Fruit fly (Drosophila melanogaster) whole organism, embryonic: ENCODE measurements around the gene CG8149.

Source experiments
- ATbp ChIP-seq: fragments of 200-800 bp; sonication (Bioruptor generic); optimal IDR thresholded peaks from 2 replicates; lab custom pipeline; 2017; ENCODE audit warnings: missing biosample characterization, mild to moderate bottlenecking, missing genetic modification characterization, missing genetic modification reagents
- Bteb2 ChIP-seq: fragments of 200-800 bp; sonication (Bioruptor generic); optimal IDR thresholded peaks from 2 replicates; lab custom pipeline; 2016; ENCODE audit warnings: missing biosample characterization, missing genetic modification characterization
- CG10321 ChIP-seq: fragments of 200-800 bp; sonication (Bioruptor generic); IDR thresholded peaks from 2 replicates; pipeline ENCODE4 v1.3.6; 2022; ENCODE audit warnings: missing biosample characterization, missing genetic modification characterization
- CG10654 ChIP-seq: fragments of 200-800 bp; sonication (Bioruptor generic); optimal IDR thresholded peaks from 2 replicates; lab custom pipeline; 2016; ENCODE audit warnings: missing biosample characterization, missing genetic modification characterization
- CG11398 ChIP-seq: fragments of 200-800 bp; sonication (Bioruptor generic); optimal IDR thresholded peaks from 2 replicates; lab custom pipeline; 2016; ENCODE audit warnings: missing biosample characterization, missing genetic modification characterization
- CG11695 ChIP-seq: fragments of 200-800 bp; sonication (Bioruptor generic); IDR thresholded peaks from 3 replicates; pipeline ENCODE4 v1.3.6; 2022; ENCODE audit warnings: missing biosample characterization, missing genetic modification characterization
- CG12155 ChIP-seq: fragments of 200-800 bp; sonication (Bioruptor generic); optimal IDR thresholded peaks from 3 replicates; lab custom pipeline; 2016; ENCODE audit warnings: missing biosample characterization, missing genetic modification characterization
- CG13296 ChIP-seq: fragments of 200-800 bp; sonication (Bioruptor generic); optimal IDR thresholded peaks from 3 replicates; lab custom pipeline; 2018; ENCODE audit warnings: missing biosample characterization, mild to moderate bottlenecking, missing genetic modification characterization
- CG13775 ChIP-seq: fragments of 200-800 bp; sonication (Bioruptor generic); optimal IDR thresholded peaks from 3 replicates; lab custom pipeline; 2017; ENCODE audit warnings: missing biosample characterization, mild to moderate bottlenecking, missing genetic modification characterization
- CG32767 ChIP-seq: fragments of 200-800 bp; sonication (Bioruptor generic); IDR thresholded peaks from 2 replicates; pipeline ENCODE4 v1.3.6; 2022; ENCODE audit warnings: missing biosample characterization, missing genetic modification characterization
- CG3847 ChIP-seq: fragments of 200-800 bp; sonication (Bioruptor generic); IDR thresholded peaks from 2 replicates; pipeline ENCODE4 v1.3.6; 2022; ENCODE audit warnings: missing biosample characterization, missing genetic modification characterization
- CG4282 ChIP-seq: fragments of 200-800 bp; sonication (Bioruptor generic); optimal IDR thresholded peaks from 2 replicates; lab custom pipeline; 2016; ENCODE audit warnings: missing biosample characterization, missing genetic modification characterization
- CG4854 ChIP-seq: fragments of 200-800 bp; sonication (Bioruptor generic); optimal IDR thresholded peaks from 2 replicates; lab custom pipeline; 2016; ENCODE audit warnings: missing biosample characterization, missing genetic modification characterization, inconsistent platforms
- CG5245 ChIP-seq: fragments of 200-800 bp; sonication (Bioruptor generic); optimal IDR thresholded peaks from 3 replicates; lab custom pipeline; 2016; ENCODE audit warnings: missing biosample characterization, missing genetic modification characterization
- CG6254 ChIP-seq: fragments of 200-800 bp; sonication (Bioruptor generic); optimal IDR thresholded peaks from 3 replicates; lab custom pipeline; 2017; ENCODE audit warnings: mild to moderate bottlenecking, missing biosample characterization, missing genetic modification reagents, missing genetic modification characterization
- CG6272 ChIP-seq: fragments of 200-800 bp; sonication (Bioruptor generic); IDR thresholded peaks from 2 replicates; pipeline ENCODE4 v1.3.6; 2022; ENCODE audit warnings: missing biosample characterization, missing genetic modification characterization
- CG7271 ChIP-seq: fragments of 200-800 bp; sonication (Bioruptor generic); optimal IDR thresholded peaks from 2 replicates; lab custom pipeline; 2018; ENCODE audit warnings: missing biosample characterization, mild to moderate bottlenecking, missing genetic modification characterization, moderate library complexity
- CG7745 ChIP-seq: fragments of 200-800 bp; sonication (Bioruptor generic); optimal IDR thresholded peaks from 2 replicates; lab custom pipeline; 2018; ENCODE audit warnings: missing biosample characterization, mild to moderate bottlenecking, missing genetic modification characterization, moderate library complexity
- CG8944 ChIP-seq: fragments of 200-800 bp; sonication (Bioruptor generic); optimal IDR thresholded peaks from 3 replicates; lab custom pipeline; 2016; ENCODE audit warnings: missing biosample characterization, missing genetic modification characterization
- CG9727 ChIP-seq: fragments of 200-800 bp; sonication (Bioruptor generic); optimal IDR thresholded peaks from 3 replicates; lab custom pipeline; 2017; ENCODE audit warnings: missing biosample characterization, mild to moderate bottlenecking, missing genetic modification characterization
- CrebB ChIP-seq: fragments of 200-800 bp; sonication (Bioruptor generic); optimal IDR thresholded peaks from 3 replicates; lab custom pipeline; 2018; ENCODE audit warnings: missing biosample characterization, mild to moderate bottlenecking, missing genetic modification characterization
- D19B ChIP-seq: fragments of 200-800 bp; sonication (Bioruptor generic); optimal IDR thresholded peaks from 2 replicates; lab custom pipeline; 2017; ENCODE audit warnings: missing biosample characterization, mild to moderate bottlenecking, missing genetic modification characterization
- Dip3 ChIP-seq: fragments of 200-800 bp; sonication (Bioruptor generic); optimal IDR thresholded peaks from 3 replicates; lab custom pipeline; 2016; ENCODE audit warnings: missing biosample characterization, missing genetic modification characterization
- E2f2 ChIP-seq: fragments of 200-800 bp; sonication (Bioruptor generic); IDR thresholded peaks from 2 replicates; pipeline ENCODE4 v1.3.6; 2022; ENCODE audit warnings: missing biosample characterization, missing genetic modification characterization
- Hmx ChIP-seq: fragments of 200-800 bp; sonication (Bioruptor generic); optimal IDR thresholded peaks from 2 replicates; lab custom pipeline; 2016; ENCODE audit warnings: missing biosample characterization, missing genetic modification characterization
- Hr39 ChIP-seq: fragments of >200 bp; optimal IDR thresholded peaks from 2 replicates; lab custom pipeline; 2017
- Jarid2 ChIP-seq: fragments of 200-800 bp; sonication (Bioruptor generic); optimal IDR thresholded peaks from 3 replicates; lab custom pipeline; 2017; ENCODE audit warnings: mild to moderate bottlenecking, missing biosample characterization, missing genetic modification reagents, missing genetic modification characterization
- Lim3 ChIP-seq: fragments of 200-800 bp; sonication (Bioruptor generic); IDR thresholded peaks from 2 replicates; pipeline ENCODE4 v1.3.6; 2022; ENCODE audit warnings: missing biosample characterization, missing genetic modification characterization
- Meics ChIP-seq: fragments of 200-800 bp; sonication (Bioruptor generic); optimal IDR thresholded peaks from 2 replicates; lab custom pipeline; 2017; ENCODE audit warnings: missing biosample characterization, mild to moderate bottlenecking, missing genetic modification characterization
- Mes4 ChIP-seq: fragments of 200-800 bp; sonication (Bioruptor generic); optimal IDR thresholded peaks from 2 replicates; lab custom pipeline; 2016; ENCODE audit warnings: missing biosample characterization, missing genetic modification characterization
- Rx ChIP-seq: fragments of 200-800 bp; sonication (Bioruptor generic); IDR thresholded peaks from 2 replicates; pipeline ENCODE4 v1.3.6; 2022; ENCODE audit warnings: missing biosample characterization, missing genetic modification characterization
- ab ChIP-seq: fragments of 200-800 bp; sonication (Bioruptor generic); optimal IDR thresholded peaks from 2 replicates; lab custom pipeline; 2016; ENCODE audit warnings: missing biosample characterization, missing genetic modification characterization
- ac ChIP-seq: fragments of 200-800 bp; sonication (Bioruptor generic); optimal IDR thresholded peaks from 3 replicates; lab custom pipeline; 2017; ENCODE audit warnings: missing biosample characterization, mild to moderate bottlenecking, missing genetic modification characterization
- bcd ChIP-seq: fragments of 200-800 bp; sonication (Bioruptor generic); optimal IDR thresholded peaks from 2 replicates; lab custom pipeline; 2017; ENCODE audit warnings: missing biosample characterization, mild to moderate bottlenecking, missing genetic modification characterization
- crc ChIP-seq: fragments of 200-800 bp; sonication (Bioruptor generic); optimal IDR thresholded peaks from 2 replicates; lab custom pipeline; 2016; ENCODE audit warnings: missing biosample characterization, missing genetic modification characterization
- dimm ChIP-seq: fragments of 200-800 bp; sonication (Bioruptor generic); IDR thresholded peaks from 2 replicates; pipeline ENCODE4 v1.3.6; 2022; ENCODE audit warnings: missing biosample characterization, missing genetic modification characterization
- dmrt99B ChIP-seq: fragments of 200-800 bp; sonication (Bioruptor generic); optimal IDR thresholded peaks from 2 replicates; lab custom pipeline; 2018; ENCODE audit warnings: missing biosample characterization, mild to moderate bottlenecking, missing genetic modification characterization, moderate library complexity
- ewg ChIP-seq: fragments of 200-800 bp; sonication (Bioruptor generic); optimal IDR thresholded peaks from 3 replicates; lab custom pipeline; 2017; ENCODE audit warnings: mild to moderate bottlenecking, missing biosample characterization, missing genetic modification reagents, missing genetic modification characterization
- jumu ChIP-seq: fragments of 200-800 bp; sonication (Bioruptor generic); optimal IDR thresholded peaks from 3 replicates; lab custom pipeline; 2016; ENCODE audit warnings: missing biosample characterization, missing genetic modification characterization
- klu ChIP-seq: fragments of 200-800 bp; sonication (Bioruptor generic); IDR thresholded peaks from 2 replicates; pipeline ENCODE4 v1.3.6; 2022; ENCODE audit warnings: missing biosample characterization, missing genetic modification characterization
- onecut ChIP-seq: fragments of 200-800 bp; sonication (Bioruptor generic); IDR thresholded peaks from 2 replicates; pipeline ENCODE4 v1.3.6; 2022; ENCODE audit warnings: missing biosample characterization, missing genetic modification characterization
- pan ChIP-seq, 4 experiments: fragments of >200 bp in 3 of 4; fragments of 200-800 bp in 1 of 4; sonication (Bioruptor generic) in 1 of 4; optimal IDR thresholded peaks in 3 of 4; IDR thresholded peaks in 1 of 4; 2 replicates each; pipeline versions ENCODE4 v1.3.6 to Lab custom; 2017 to 2022; ENCODE audit warnings: missing biosample characterization in 2 of 4, missing genetic modification characterization in 2 of 4, mixed read lengths in 1 of 4
- salm ChIP-seq: fragments of 200-800 bp; sonication (Bioruptor generic); optimal IDR thresholded peaks from 2 replicates; lab custom pipeline; 2018; ENCODE audit warnings: missing biosample characterization, mild to moderate bottlenecking, missing genetic modification characterization
- sc ChIP-seq, 3 experiments: fragments of >200 bp in 2 of 3; fragments of 200-800 bp in 1 of 3; sonication (Bioruptor generic) in 1 of 3; optimal IDR thresholded peaks; 2 replicates in 2 of 3; 3 replicates in 1 of 3; lab custom pipeline; 2017; ENCODE audit warnings: mild to moderate bottlenecking in 1 of 3, missing biosample characterization in 1 of 3, missing genetic modification characterization in 1 of 3, missing genetic modification reagents in 1 of 3
- slp2 ChIP-seq: fragments of 200-800 bp; sonication (Bioruptor generic); optimal IDR thresholded peaks from 2 replicates; lab custom pipeline; 2016; ENCODE audit warnings: missing biosample characterization, missing genetic modification characterization
- tgo ChIP-seq: fragments of 200-800 bp; sonication (Bioruptor generic); IDR thresholded peaks from 3 replicates; pipeline ENCODE4 v1.3.6; 2022; ENCODE audit warnings: missing biosample characterization, missing genetic modification characterization
- trem ChIP-seq: fragments of 200-800 bp; optimal IDR thresholded peaks from 3 replicates; lab custom pipeline; 2019; ENCODE audit warnings: missing biosample characterization, mild to moderate bottlenecking, missing genetic modification characterization, moderate library complexity
- tup ChIP-seq: fragments of 200-800 bp; sonication (Bioruptor generic); optimal IDR thresholded peaks from 2 replicates; lab custom pipeline; 2016; ENCODE audit warnings: missing biosample characterization, mild to moderate bottlenecking, missing genetic modification characterization, moderate library complexity
- twi ChIP-seq: fragments of 200-800 bp; optimal IDR thresholded peaks from 2 replicates; lab custom pipeline; 2019; ENCODE audit warnings: missing biosample characterization, mild to moderate bottlenecking, missing genetic modification characterization, moderate library complexity
- tx ChIP-seq: fragments of 200-800 bp; sonication (Bioruptor generic); optimal IDR thresholded peaks from 2 replicates; lab custom pipeline; 2016; ENCODE audit warnings: missing biosample characterization, missing genetic modification characterization
- zf30C ChIP-seq: fragments of 200-800 bp; sonication (Bioruptor generic); optimal IDR thresholded peaks from 3 replicates; lab custom pipeline; 2018; ENCODE audit warnings: missing biosample characterization, mild to moderate bottlenecking, missing genetic modification characterization

The CG8149 gene

dm6 chr3R:9515860-9516344, 11.4 kb downstream of the CG8149 start, which contains the start of the genes mRpL47, CG8176 and Kdm3 (continued):
- TF ChIP-seq CG4282 (GFP tag; lab: Kevin White, UChicago) (peak; percentile 68), Jarid2 (no peak), CG3847 (no peak), CG7745 (tag; lab: Kevin White, UChicago) (peak; percentile 55), CG10321 (GFP tag; lab: Robert Waterston, UW) (no peak), CG4854 (GFP tag; lab: Kevin White, UChicago) (peak; percentile 41), CG11695 (no peak), CG7271 (tag; lab: Kevin White, UChicago) (no peak), klu (GFP tag; lab: Robert Waterston, UW) (no peak), CG13296 (no peak), bcd (GFP tag; lab: Kevin White, UChicago) (no peak), onecut (GFP tag; lab: Robert Waterston, UW) (peak; percentile 91), CG10654 (GFP tag; lab: Kevin White, UChicago) (peak; percentile 52), trem (tag; lab: Kevin White, UChicago) (peak; percentile 90), crc (GFP tag; lab: Kevin White, UChicago) (no peak), Meics (GFP tag; lab: Kevin White, UChicago) (peak; percentile 30), CG5245 (GFP tag; lab: Kevin White, UChicago) (peak; percentile 37), zf30C (GFP tag; lab: Kevin White, UChicago) (no peak), ab (GFP tag; lab: Kevin White, UChicago) (peak; percentile 29), CrebB (peak; percentile 47), CG32767 (GFP tag; lab: Robert Waterston, UW) (no peak), CG6272 (GFP tag; lab: Robert Waterston, UW) (peak; percentile 73), Mes4 (no peak), E2f2 (GFP tag; lab: Robert Waterston, UW) (no peak), Bteb2 (peak; percentile 61), Hmx (GFP tag; lab: Kevin White, UChicago) (no peak), Rx (no peak), D19B (GFP tag; lab: Kevin White, UChicago) (no peak), CG13775 (GFP tag; lab: Kevin White, UChicago) (peak; percentile 35), Dip3 (GFP tag; lab: Kevin White, UChicago) (peak; percentile 50), dimm (GFP tag; lab: Robert Waterston, UW) (no peak), slp2 (GFP tag; lab: Kevin White, UChicago) (peak; percentile 58), tgo (GFP tag; lab: Robert Waterston, UW) (no peak), CG6254 (GFP tag; lab: Kevin White, UChicago) (no peak), CG9727 (GFP tag; lab: Kevin White, UChicago) (peak; percentile 28), jumu (GFP tag; lab: Kevin White, UChicago) (peak; percentile 91), tx (GFP tag; lab: Kevin White, UChicago) (peak; percentile 70), twi (tag; lab: Kevin White, UChicago) (peak; percentile 28), pan (optimal IDR thresholded peaks at IDR 0.05; lab: Kevin White, UChicago) (no peak), pan (GFP tag; optimal IDR thresholded peaks at IDR 0.05 in 1 of 2, IDR thresholded peaks at IDR 0.05 in 1 of 2) (no peak), Hr39 (lab: Kevin White, UChicago) (no peak), tup (GFP tag; lab: Kevin White, UChicago) (no peak), CG11398 (GFP tag; lab: Kevin White, UChicago) (peak; percentile 38), Lim3 (GFP tag; lab: Robert Waterston, UW) (no peak), salm (tag; lab: Kevin White, UChicago) (no peak), CG12155 (peak; percentile 70), ewg (GFP tag; lab: Kevin White, UChicago) (peak; percentile 37), dmrt99B (tag; lab: Kevin White, UChicago) (no peak), sc (optimal IDR thresholded peaks at IDR 0.05; lab: Kevin White, UChicago) (no peak), sc (GFP tag; optimal IDR thresholded peaks at IDR 0.05; lab: Kevin White, UChicago) (no peak), ATbp (GFP tag; lab: Kevin White, UChicago) (no peak), ac (GFP tag; lab: Kevin White, UChicago) (no peak), CG8944 (peak; percentile 68)
